Fruit fly (Drosophila melanogaster) whole organism, larva: ENCODE measurements around the gene Srr.
A peak's percentile ranks its signal among the peaks of the same experiment; 100 is the strongest.

Source experiments
- noc ChIP-seq: fragments of 200-800 bp; sonication (Bioruptor generic); optimal IDR thresholded peaks from 3 replicates; lab custom pipeline; 2019; ENCODE audit warnings: missing biosample characterization, mild to moderate bottlenecking, missing genetic modification characterization, moderate library complexity

Gene Srr

DNA sequence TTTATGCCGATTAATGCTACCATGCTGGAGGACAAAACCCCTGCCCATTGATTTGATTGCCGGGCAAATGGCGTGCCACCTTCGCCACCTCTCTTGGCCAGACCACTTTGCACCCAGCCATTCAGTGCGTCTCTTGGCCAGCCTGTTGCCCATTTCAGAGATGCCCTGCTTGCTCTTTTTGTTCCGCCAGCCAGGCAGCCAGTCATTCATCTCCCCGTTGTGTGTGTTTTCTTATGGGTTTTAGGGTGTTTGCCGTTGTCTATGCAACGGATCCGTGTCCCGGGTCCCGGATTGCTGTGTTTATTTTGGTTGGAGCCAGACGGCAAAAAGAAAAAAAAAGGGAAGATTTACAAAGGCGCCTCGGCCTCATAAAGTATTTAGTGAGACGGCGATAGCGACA, 30.8 kb downstream of the Srr start:
- no peak for TF ChIP-seq noc (tag; lab: Kevin White, UChicago)

DNA sequence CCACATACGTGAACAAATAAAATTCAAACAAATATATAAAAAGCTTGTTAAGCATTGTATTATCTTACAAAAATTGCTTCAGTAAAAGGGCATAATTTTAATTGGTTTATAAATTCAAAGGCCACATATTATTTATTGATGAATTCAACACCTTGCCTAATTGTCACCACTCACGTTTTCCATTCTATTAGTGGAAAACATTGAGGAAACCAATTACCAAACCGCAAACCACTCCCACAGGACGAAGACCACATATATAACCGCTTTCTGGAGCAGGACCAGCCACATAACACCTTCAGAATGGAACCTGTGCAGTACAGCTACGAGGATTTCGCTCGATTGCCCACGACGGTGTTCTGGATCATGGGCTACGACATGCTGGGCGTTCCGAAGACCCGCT, 32.7 kb downstream of the Srr start, which contains the start of gene Or85f:
Or85f (plus strand) TSS at position 301 of the 400 bp plus-strand sequence.
- TF ChIP-seq noc (tag; lab: Kevin White, UChicago) = no peak

DNA sequence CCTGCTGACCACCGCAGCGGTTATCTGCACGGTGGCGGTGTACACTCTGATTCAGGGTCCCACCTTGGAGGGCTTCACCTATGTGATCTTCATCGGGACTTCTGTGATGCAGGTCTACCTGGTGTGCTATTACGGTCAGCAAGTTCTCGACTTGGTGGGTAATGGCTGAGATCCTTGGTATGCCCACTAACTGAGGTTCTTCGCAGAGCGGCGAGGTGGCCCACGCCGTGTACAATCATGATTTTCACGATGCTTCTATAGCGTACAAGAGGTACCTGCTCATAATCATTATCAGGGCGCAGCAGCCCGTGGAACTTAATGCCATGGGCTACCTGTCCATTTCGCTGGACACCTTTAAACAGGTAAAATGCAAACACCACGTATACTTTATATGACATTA, 33.9 kb downstream of the Srr start:
- no peak for TF ChIP-seq noc (tag; lab: Kevin White, UChicago)

DNA sequence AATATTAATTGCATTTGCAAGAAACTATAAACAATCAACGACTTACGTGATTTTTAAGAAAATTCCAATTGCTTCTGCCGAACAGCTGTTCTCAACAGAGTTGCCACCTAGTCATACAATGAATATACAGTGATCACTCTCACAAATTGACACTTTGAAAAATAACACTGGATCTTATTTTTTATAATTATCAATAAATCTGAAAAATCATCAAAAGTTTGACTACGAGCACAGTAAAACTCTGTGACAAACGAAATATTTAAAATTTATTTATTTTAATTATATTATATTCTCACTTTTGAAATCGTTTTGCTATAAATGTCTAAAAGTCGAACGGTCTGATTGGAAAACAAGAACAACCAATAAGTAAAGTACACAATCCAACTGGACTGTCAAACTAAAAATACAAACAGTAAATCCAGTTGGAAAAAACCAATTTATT, 34.8 kb downstream of the Srr start, which contains the start of gene CG34117:
CG34117 (minus strand) TSS at position 103 of the 442 bp plus-strand sequence.
- peak; percentile 85 for TF ChIP-seq noc (tag; lab: Kevin White, UChicago)

DNA sequence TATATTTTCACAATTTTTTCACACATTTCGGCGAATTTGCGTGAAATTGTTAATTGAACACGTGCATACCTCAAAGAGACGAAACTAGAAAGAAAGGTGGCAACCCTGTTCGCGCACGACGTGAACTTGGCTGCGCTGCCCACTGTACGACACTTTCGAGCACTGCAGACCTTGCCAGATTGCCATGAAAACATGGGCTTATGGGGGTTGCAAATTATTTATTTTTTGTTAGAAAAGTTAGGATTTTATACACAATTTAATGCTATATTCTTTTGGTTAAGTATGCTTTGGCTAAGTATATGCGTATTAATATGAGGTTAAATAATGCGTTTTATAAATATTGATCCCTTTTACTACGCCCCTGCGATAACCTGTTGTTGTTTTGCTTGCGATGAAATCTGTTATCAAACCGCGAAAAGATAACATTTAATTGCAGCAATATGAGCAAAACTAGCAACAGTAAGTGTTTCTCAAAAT, 36.0 kb downstream of the Srr start, which contains the start of the genes RpL34b and CG8132:
RpL34b (minus strand) TSS at position 100 of the 477 bp plus-strand sequence.
CG8132 (plus strand) TSS at position 369 of the 477 bp plus-strand sequence.
- peak; percentile 96 for TF ChIP-seq noc (tag; lab: Kevin White, UChicago)

DNA sequence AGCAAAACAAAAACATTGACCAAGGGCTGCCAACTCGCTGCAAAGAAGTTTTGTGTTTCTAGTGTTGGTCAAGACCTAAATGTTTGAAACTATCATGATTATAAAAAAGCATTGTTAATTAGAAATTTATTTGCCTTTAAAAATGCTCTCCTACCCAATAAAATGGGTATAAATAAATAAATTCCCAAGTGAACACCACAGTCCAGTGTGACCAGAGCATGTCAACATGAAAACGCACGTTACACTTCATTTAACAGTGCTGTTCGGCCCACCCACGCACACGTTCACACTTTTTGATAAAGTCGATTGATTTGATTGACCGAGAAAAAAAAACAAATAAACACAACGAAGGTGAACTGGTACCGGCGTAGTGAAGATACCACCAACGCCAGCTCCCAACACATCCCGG, 38.9 kb downstream of the Srr start, which contains the start of the genes CG9356, BBIP1 and CG8135:
CG9356 (minus strand) TSS at position 166 of the 409 bp plus-strand sequence.
BBIP1 (plus strand) TSS at position 282 of the 409 bp plus-strand sequence.
CG8135 (plus strand) TSS at position 282 of the 409 bp plus-strand sequence.
- TF ChIP-seq noc (tag; lab: Kevin White, UChicago) = peak; percentile 65

DNA sequence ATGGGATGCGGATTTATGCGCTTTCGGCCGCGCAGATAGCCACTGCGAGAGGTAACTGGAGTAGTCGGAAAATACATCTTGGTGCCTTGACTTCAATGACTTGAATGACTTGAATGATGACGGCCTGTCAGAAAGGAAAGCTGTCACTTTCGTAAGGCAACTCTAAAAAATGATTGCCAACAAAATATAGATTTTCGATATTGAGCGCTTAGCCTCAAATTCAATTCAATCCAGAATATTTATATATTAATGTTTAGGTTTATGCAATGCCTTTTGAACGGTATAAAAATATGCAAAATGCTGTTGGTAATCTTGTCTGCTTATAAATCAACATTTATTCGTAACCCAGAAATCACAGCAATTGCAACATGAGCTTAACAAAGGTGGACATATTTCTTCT, 42.9 kb downstream of the Srr start, which contains the start of gene CG44261:
CG44261 (minus strand) TSS at position 101 of the 400 bp plus-strand sequence.
- no peak for TF ChIP-seq noc (tag; lab: Kevin White, UChicago)

DNA sequence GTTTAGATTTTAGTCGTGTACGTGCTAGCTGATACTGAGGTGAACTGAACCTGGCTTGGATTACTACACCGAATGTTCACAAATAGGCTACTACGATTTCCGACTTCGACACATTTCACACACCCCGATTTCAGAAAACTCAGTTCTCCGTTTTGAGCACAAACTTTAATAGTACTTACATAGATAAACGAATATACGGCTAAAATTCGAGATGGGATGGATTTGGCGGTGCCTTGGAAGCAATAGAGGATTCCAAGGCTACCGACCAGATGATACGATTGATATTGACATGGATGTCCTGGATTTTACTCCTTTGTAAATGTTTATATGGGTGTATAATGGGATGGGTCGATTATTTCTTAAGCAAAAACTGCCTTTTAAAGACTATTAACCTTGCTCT, 45.0 kb downstream of the Srr start, which contains the start of gene betaTub85D:
betaTub85D (minus strand) TSS at position 101 of the 400 bp plus-strand sequence.
- TF ChIP-seq noc (tag; lab: Kevin White, UChicago) = no peak

DNA sequence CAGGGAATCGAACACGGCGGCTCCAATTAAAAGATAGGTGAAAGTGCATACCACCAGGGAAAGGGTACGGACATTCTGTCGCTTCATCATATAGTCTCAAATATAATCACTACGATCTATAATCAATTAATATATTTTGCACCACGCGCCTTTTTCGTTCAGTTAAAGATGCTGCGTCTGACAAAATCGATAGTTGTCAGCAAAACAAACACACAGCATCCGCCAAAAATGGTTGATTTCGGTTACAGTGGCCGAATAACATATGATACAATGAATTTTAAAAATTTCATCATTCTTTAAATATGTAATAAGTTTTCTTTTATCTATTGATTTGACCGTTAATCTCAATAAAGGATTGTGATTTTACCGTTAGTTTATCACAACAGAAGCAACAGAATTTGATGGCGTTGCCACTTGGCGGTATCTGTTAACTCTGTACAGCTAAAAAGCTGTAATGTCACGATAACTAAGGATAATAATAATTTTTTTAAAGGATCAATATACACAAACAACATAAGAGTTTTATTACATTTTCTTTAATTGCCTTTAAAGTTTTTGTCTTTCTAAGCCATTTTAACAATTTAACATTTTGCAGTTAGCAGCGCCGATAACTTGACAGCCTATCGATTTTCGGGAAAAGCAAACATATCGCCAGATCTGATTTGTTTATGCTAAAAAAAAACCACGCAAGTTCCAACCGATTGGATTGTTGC, 46.9 kb downstream of the Srr start, which contains the start of the genes Task7 and alpha-Man-IIa:
Task7 (minus strand) TSS at position 366 of the 713 bp plus-strand sequence.
alpha-Man-IIa (plus strand) TSS at position 621 of the 713 bp plus-strand sequence.
- no peak for TF ChIP-seq noc (tag; lab: Kevin White, UChicago)

DNA sequence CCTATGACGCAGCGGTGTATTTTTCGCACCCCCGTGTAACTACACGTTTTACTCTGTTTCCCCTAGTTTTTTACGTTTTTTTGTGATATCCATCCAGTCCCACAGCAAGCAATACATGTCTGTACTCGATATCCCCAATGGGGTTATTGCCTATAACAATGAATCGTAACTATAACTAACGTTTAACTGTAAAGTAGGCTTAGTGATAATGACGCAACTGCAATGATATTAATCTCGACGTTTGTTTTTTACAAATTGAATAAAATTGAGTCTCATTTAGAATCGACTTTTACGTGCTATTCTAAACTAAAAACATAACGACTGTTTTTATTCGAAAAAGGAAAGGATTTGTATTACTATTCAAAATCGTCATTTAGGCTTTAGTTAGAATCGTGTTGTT, 51.8 kb downstream of the Srr start:
- TF ChIP-seq noc (tag; lab: Kevin White, UChicago) = no peak
